Fruit fly (Drosophila melanogaster): Measurements from ENCODE around the gene CG1161.

CG1161 gene

dm6 chr3R:5308137-5308797 is 46.6 kb upstream of the CG1161 start:
- TF ChIP-seq usp (GFP tag; optimal IDR thresholded peaks at IDR 0.05) (no peak), dmrt93B (GFP tag; optimal IDR thresholded peaks at IDR 0.05) (no peak), tai (GFP tag; optimal IDR thresholded peaks at IDR 0.05) (no peak), Sp1 (GFP tag; optimal IDR thresholded peaks at IDR 0.05) (no peak), pan (optimal IDR thresholded peaks at IDR 0.05) (no peak), HLH106 (tag; optimal IDR thresholded peaks at IDR 0.05) (no peak)

- no peak for TF ChIP-seq Hnf4 (GFP tag; optimal IDR thresholded peaks at IDR 0.05)
- no peak for TF ChIP-seq Mio (GFP tag; optimal IDR thresholded peaks at IDR 0.05)
- TF ChIP-seq Myc (optimal IDR thresholded peaks at IDR 0.05): no peak
- no peak for TF ChIP-seq Sp1 (GFP tag; optimal IDR thresholded peaks at IDR 0.05)
- TF ChIP-seq woc (GFP tag; optimal IDR thresholded peaks at IDR 0.05): no peak
Observed at dm6 chr3R:5309234-5309798, 45.6 kb upstream of the CG1161 start.

- no peak for TF ChIP-seq N (GFP tag; optimal IDR thresholded peaks at IDR 0.05)
- TF ChIP-seq sage (GFP tag; optimal IDR thresholded peaks at IDR 0.05): no peak
- no peak for TF ChIP-seq Dif (GFP tag; optimal IDR thresholded peaks at IDR 0.05; ENCODE audit: partially characterized antibody)
- TF ChIP-seq h (GFP tag; optimal IDR thresholded peaks at IDR 0.05): no peak
- TF ChIP-seq Jra (GFP tag; optimal IDR thresholded peaks at IDR 0.05): no peak
- no peak for TF ChIP-seq CG32264 (GFP tag; optimal IDR thresholded peaks at IDR 0.05)
- no peak for TF ChIP-seq Sp1 (GFP tag; optimal IDR thresholded peaks at IDR 0.05)
- TF ChIP-seq usp (GFP tag; optimal IDR thresholded peaks at IDR 0.05): no peak
- no peak for TF ChIP-seq Hnf4 (GFP tag; optimal IDR thresholded peaks at IDR 0.05)
- no peak for TF ChIP-seq psq (GFP tag; optimal IDR thresholded peaks at IDR 0.05)
- no peak for TF ChIP-seq sv (GFP tag; optimal IDR thresholded peaks at IDR 0.05)
- TF ChIP-seq fru (GFP tag; optimal IDR thresholded peaks at IDR 0.05): no peak
- TF ChIP-seq dsf (GFP tag; optimal IDR thresholded peaks at IDR 0.05; ENCODE audit: borderline replicate concordance): no peak
- TF ChIP-seq ey (GFP tag; optimal IDR thresholded peaks at IDR 0.05): no peak
- TF ChIP-seq woc (GFP tag; optimal IDR thresholded peaks at IDR 0.05): no peak
Observed at dm6 chr3R:5310250-5310649, 44.6 kb upstream of the CG1161 start.

dm6 chr3R:5315050-5315643 is 39.7 kb upstream of the CG1161 start:
- TF ChIP-seq Hnf4 (GFP tag; optimal IDR thresholded peaks at IDR 0.05) (no peak), HLH106 (tag; optimal IDR thresholded peaks at IDR 0.05) (no peak), psq (GFP tag; optimal IDR thresholded peaks at IDR 0.05) (no peak), OdsH (GFP tag; optimal IDR thresholded peaks at IDR 0.05) (no peak), Vsx2 (GFP tag; optimal IDR thresholded peaks at IDR 0.05; ENCODE audit: partially characterized antibody) (no peak), Hr83 (GFP tag; optimal IDR thresholded peaks at IDR 0.05; ENCODE audit: poor library complexity, severe bottlenecking) (no peak), CG32264 (GFP tag; optimal IDR thresholded peaks at IDR 0.05) (no peak), h (GFP tag; optimal IDR thresholded peaks at IDR 0.05) (no peak), rgr (GFP tag; optimal IDR thresholded peaks at IDR 0.05) (no peak), GATAd (GFP tag; optimal IDR thresholded peaks at IDR 0.05) (no peak), dmrt93B (GFP tag; optimal IDR thresholded peaks at IDR 0.05) (no peak), Sp1 (GFP tag; optimal IDR thresholded peaks at IDR 0.05) (no peak), Mio (GFP tag; optimal IDR thresholded peaks at IDR 0.05) (no peak), pan (optimal IDR thresholded peaks at IDR 0.05) (no peak), foxo (GFP tag; optimal IDR thresholded peaks at IDR 0.05) (no peak), Myc (optimal IDR thresholded peaks at IDR 0.05) (no peak)

- TF ChIP-seq ey (GFP tag; optimal IDR thresholded peaks at IDR 0.05) (no peak), h (GFP tag; optimal IDR thresholded peaks at IDR 0.05) (no peak), fru (GFP tag; optimal IDR thresholded peaks at IDR 0.05) (no peak), Dfd (GFP tag; optimal IDR thresholded peaks at IDR 0.05) (no peak), lola (GFP tag; optimal IDR thresholded peaks at IDR 0.05) (no peak), brk (GFP tag; optimal IDR thresholded peaks at IDR 0.05) (no peak), CrebA (GFP tag; optimal IDR thresholded peaks at IDR 0.05; ENCODE audit: borderline replicate concordance) (no peak), N (GFP tag; optimal IDR thresholded peaks at IDR 0.05) (no peak), foxo (GFP tag; optimal IDR thresholded peaks at IDR 0.05) (no peak), tai (GFP tag; optimal IDR thresholded peaks at IDR 0.05) (no peak), Vsx2 (GFP tag; optimal IDR thresholded peaks at IDR 0.05; ENCODE audit: partially characterized antibody) (no peak), sv (GFP tag; optimal IDR thresholded peaks at IDR 0.05) (no peak), Myc (optimal IDR thresholded peaks at IDR 0.05) (no peak), CG32264 (GFP tag; optimal IDR thresholded peaks at IDR 0.05) (no peak), psq (GFP tag; optimal IDR thresholded peaks at IDR 0.05) (no peak), usp (GFP tag; optimal IDR thresholded peaks at IDR 0.05) (no peak), jim (GFP tag; optimal IDR thresholded peaks at IDR 0.05) (no peak), br (GFP tag; optimal IDR thresholded peaks at IDR 0.05) (no peak)
Observed at dm6 chr3R:5315871-5316270, 39.0 kb upstream of the CG1161 start.
